Worm (Caenorhabditis elegans): ENCODE data around the gene F08F8.9.

DNA sequence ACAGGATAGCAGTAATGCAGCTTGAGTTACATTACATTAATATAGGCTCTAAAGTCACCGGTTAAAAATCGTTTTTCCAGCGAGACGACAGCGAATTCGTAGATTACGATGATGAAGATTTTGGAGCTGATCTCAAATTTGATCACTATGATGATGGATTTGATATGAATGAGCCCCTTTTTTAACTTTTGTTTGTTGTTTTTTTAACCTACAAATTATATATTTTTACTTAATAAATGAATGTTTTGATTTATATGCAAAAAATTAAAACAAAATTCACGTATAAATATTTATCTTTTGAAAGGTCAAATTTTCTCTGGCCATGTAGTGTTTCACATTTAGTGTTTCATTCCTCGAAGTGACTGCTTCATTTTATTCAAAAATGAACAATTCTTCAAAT lies 10.4 kb downstream of the F08F8.9 start, which contains the start of gene F08F8.6:
- TF ChIP-seq dpl-1 (GFP tag; optimal IDR thresholded peaks at IDR 0.05) (no peak), nhr-12 (tag; optimal IDR thresholded peaks at IDR 0.05) (no peak), ces-1 (GFP tag; optimal IDR thresholded peaks at IDR 0.05) (no peak), ztf-11 (tag; optimal IDR thresholded peaks at IDR 0.05) (no peak), pqm-1 (tag; optimal IDR thresholded peaks at IDR 0.05) (no peak), vab-15 (tag; optimal IDR thresholded peaks at IDR 0.05) (no peak), mep-1 (tag; optimal IDR thresholded peaks at IDR 0.05) (no peak), swsn-7 (tag; optimal IDR thresholded peaks at IDR 0.05) (no peak)
